Worm (Caenorhabditis elegans) whole organism, L2 larva: ENCODE results near the gene stg-1.
A peak's percentile ranks its signal among the peaks of the same experiment; 100 is the strongest.

ENCODE experiments used
- C34F6.9 ChIP-seq: fragments of 150-350 bp; optimal IDR thresholded peaks from 2 replicates; lab custom pipeline; 2014; ENCODE audit warnings: missing biosample characterization, missing genetic modification characterization
- F13H6.1 ChIP-seq: sonication (generic microtip); optimal IDR thresholded peaks from 2 replicates; lab custom pipeline; 2016; ENCODE audit warnings: missing genetic modification characterization, missing compliant biosample characterization
- R02D3.7 ChIP-seq: fragments of 150-350 bp; optimal IDR thresholded peaks from 2 replicates; lab custom pipeline; 2014; ENCODE audit warnings: missing biosample characterization, missing genetic modification characterization
- aly-2 ChIP-seq: fragments of 150-350 bp; optimal IDR thresholded peaks from 2 replicates; lab custom pipeline; 2014; ENCODE audit warnings: missing biosample characterization, missing genetic modification characterization
- ama-1 ChIP-seq: fragments of 150-350 bp; optimal IDR thresholded peaks from 2 replicates; lab custom pipeline; 2018; ENCODE audit warnings: inconsistent platforms
- crh-2 ChIP-seq: sonication (generic microtip); optimal IDR thresholded peaks from 2 replicates; lab custom pipeline; 2017; ENCODE audit warnings: missing biosample characterization, missing genetic modification characterization
- egl-27 ChIP-seq: sonication (generic microtip); optimal IDR thresholded peaks from 3 replicates; lab custom pipeline; 2017; ENCODE audit warnings: missing biosample characterization, missing genetic modification reagents, missing genetic modification characterization
- elt-1 ChIP-seq: fragments of 150-350 bp; optimal IDR thresholded peaks from 2 replicates; lab custom pipeline; 2014; ENCODE audit warnings: missing biosample characterization, missing genetic modification characterization
- elt-3 ChIP-seq: sonication (generic microtip); optimal IDR thresholded peaks from 2 replicates; lab custom pipeline; 2017; ENCODE audit warnings: missing biosample characterization, missing genetic modification characterization
- fos-1 ChIP-seq: fragments of 150-350 bp; optimal IDR thresholded peaks from 2 replicates; lab custom pipeline; 2014; ENCODE audit warnings: missing biosample characterization, missing genetic modification characterization
- gmeb-1 ChIP-seq: fragments of 150-350 bp; optimal IDR thresholded peaks from 2 replicates; lab custom pipeline; 2014; ENCODE audit warnings: missing biosample characterization, missing genetic modification characterization
- lin-11 ChIP-seq: fragments of 150-350 bp; sonication (generic microtip); optimal IDR thresholded peaks from 2 replicates; lab custom pipeline; 2014; ENCODE audit warnings: missing biosample characterization, missing genetic modification characterization, inconsistent platforms, mixed read lengths
- lin-13 ChIP-seq: fragments of 150-350 bp; optimal IDR thresholded peaks from 2 replicates; lab custom pipeline; 2014; ENCODE audit warnings: missing biosample characterization, missing genetic modification reagents, missing genetic modification characterization
- lsy-2 ChIP-seq, 2 experiments: fragments of 150-350 bp in 1 of 2; sonication (generic microtip) in 1 of 2; optimal IDR thresholded peaks; 2 replicates each; lab custom pipeline; 2014 to 2017; ENCODE audit warnings: missing biosample characterization in 2 of 2, missing genetic modification characterization in 2 of 2
- mbf-1 ChIP-seq: sonication (generic microtip); optimal IDR thresholded peaks from 2 replicates; lab custom pipeline; 2017; ENCODE audit warnings: missing biosample characterization, missing genetic modification characterization
- nhr-10 ChIP-seq: sonication (generic microtip); optimal IDR thresholded peaks from 2 replicates; lab custom pipeline; 2017; ENCODE audit warnings: missing biosample characterization, missing genetic modification characterization
- nhr-12 ChIP-seq: fragments of 150-350 bp; optimal IDR thresholded peaks from 2 replicates; lab custom pipeline; 2014; ENCODE audit warnings: missing biosample characterization, missing genetic modification characterization
- nhr-129 ChIP-seq: fragments of 150-350 bp; optimal IDR thresholded peaks from 2 replicates; lab custom pipeline; 2014; ENCODE audit warnings: missing biosample characterization, missing genetic modification characterization
- nhr-23 ChIP-seq: fragments of 150-350 bp; optimal IDR thresholded peaks from 2 replicates; lab custom pipeline; 2014; ENCODE audit warnings: missing biosample characterization, missing genetic modification reagents, missing genetic modification characterization
- nhr-25 ChIP-seq: fragments of 150-350 bp; sonication (generic microtip); optimal IDR thresholded peaks from 3 replicates; lab custom pipeline; 2014; ENCODE audit warnings: missing biosample characterization, missing genetic modification characterization
- nhr-77 ChIP-seq: fragments of 150-350 bp; optimal IDR thresholded peaks from 2 replicates; lab custom pipeline; 2014; ENCODE audit warnings: missing biosample characterization, missing genetic modification characterization
- sem-4 ChIP-seq: fragments of 150-350 bp; optimal IDR thresholded peaks from 2 replicates; lab custom pipeline; 2014; ENCODE audit warnings: missing biosample characterization, missing genetic modification reagents, missing genetic modification characterization
- skn-1 ChIP-seq: sonication (generic microtip); optimal IDR thresholded peaks from 2 replicates; lab custom pipeline; 2017; ENCODE audit warnings: missing biosample characterization, missing genetic modification characterization
- sma-9 ChIP-seq, 2 experiments: fragments of 150-350 bp in 1 of 2; sonication (generic microtip) in 1 of 2; optimal IDR thresholded peaks; 2 replicates each; lab custom pipeline; 2014 to 2016; ENCODE audit warnings: missing genetic modification characterization in 2 of 2, mild to moderate bottlenecking in 1 of 2, missing biosample characterization in 1 of 2, missing compliant biosample characterization in 1 of 2, missing genetic modification reagents in 1 of 2, moderate library complexity in 1 of 2
- snpc-4 ChIP-seq: fragments of 150-350 bp; optimal IDR thresholded peaks from 2 replicates; lab custom pipeline; 2014; ENCODE audit warnings: missing biosample characterization, missing genetic modification characterization
- unc-39 ChIP-seq: fragments of 150-350 bp; optimal IDR thresholded peaks from 2 replicates; lab custom pipeline; 2014; ENCODE audit warnings: missing biosample characterization, missing genetic modification characterization
- unc-55 ChIP-seq: fragments of 150-350 bp; sonication (generic microtip); optimal IDR thresholded peaks from 3 replicates; lab custom pipeline; 2014; ENCODE audit warnings: missing biosample characterization, missing genetic modification reagents, missing genetic modification characterization
- unc-62 ChIP-seq: fragments of 150-350 bp; optimal IDR thresholded peaks from 2 replicates; lab custom pipeline; 2014; ENCODE audit warnings: missing biosample characterization, missing genetic modification reagents, missing genetic modification characterization
- ztf-1 ChIP-seq: fragments of 200-800 bp; sonication (Bioruptor generic); conservative IDR thresholded peaks from 2 replicates; pipeline ENCODE4 v1.3.6; 2022; ENCODE audit warnings: missing genetic modification characterization, missing compliant biosample characterization
- ztf-11 ChIP-seq: sonication (generic microtip); optimal IDR thresholded peaks from 2 replicates; lab custom pipeline; 2017; ENCODE audit warnings: missing biosample characterization, missing genetic modification characterization
- ztf-4 ChIP-seq: fragments of 150-350 bp; optimal IDR thresholded peaks from 2 replicates; lab custom pipeline; 2014; ENCODE audit warnings: missing biosample characterization, missing genetic modification characterization

Gene stg-1

DNA sequence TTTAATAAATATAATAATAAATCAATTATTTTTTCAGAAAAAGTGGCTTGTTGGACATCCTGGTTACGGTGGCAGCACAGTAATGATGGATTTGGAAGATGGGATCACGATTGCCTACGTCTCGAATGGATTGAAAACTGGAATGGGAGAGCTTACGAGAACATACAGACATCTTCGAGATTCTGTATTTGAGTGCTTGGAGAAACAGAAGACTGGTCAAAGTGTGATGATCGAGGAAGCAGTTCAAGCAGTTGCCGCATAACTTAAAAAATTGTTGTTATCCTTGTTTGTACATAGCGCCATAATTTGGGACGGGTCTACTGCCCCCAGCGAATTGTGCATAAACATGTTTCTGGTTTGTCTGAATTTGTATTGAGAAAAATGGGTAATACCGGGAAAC, 38.0 kb upstream of the stg-1 start:
- TF ChIP-seq ztf-1 (GFP tag; lab: Robert Waterston, UW) (no peak), nhr-77 (tag; lab: Kevin White, UChicago) (no peak), nhr-12 (tag; lab: Kevin White, UChicago) (no peak), ztf-4 (tag; lab: Kevin White, UChicago) (no peak)
- TF ChIP-seq, all 48 proteins: peak for 0

DNA sequence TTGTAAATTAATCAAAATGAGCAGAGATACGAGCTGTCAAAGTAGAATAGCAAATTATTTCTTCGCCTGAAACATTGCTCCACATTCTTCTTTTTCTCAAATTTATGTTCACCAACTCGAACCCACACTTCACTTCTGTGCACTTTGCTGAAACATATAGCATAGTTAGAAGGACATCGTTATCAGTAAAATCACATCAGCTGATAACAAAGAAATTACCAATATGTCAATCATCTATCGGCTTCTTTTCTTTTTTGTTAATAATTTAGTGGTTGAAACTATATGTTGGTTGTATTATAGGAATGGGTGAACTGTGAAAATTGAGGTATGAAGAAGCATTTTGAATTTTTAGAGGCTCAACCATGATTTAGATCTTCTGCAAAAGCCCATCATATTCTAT, 34.8 kb upstream of the stg-1 start:
- peak; percentile 72 for TF ChIP-seq fos-1
- TF ChIP-seq ztf-11 (tag; lab: Kevin White, UChicago): no peak
- TF ChIP-seq unc-62 (GFP tag; lab: Kevin White, UChicago): no peak
- TF ChIP-seq snpc-4 (tag; lab: Kevin White, UChicago): no peak
- no peak for TF ChIP-seq lsy-2 (tag; optimal IDR thresholded peaks at IDR 0.05; lab: Kevin White, UChicago)
- TF ChIP-seq egl-27: no peak

DNA sequence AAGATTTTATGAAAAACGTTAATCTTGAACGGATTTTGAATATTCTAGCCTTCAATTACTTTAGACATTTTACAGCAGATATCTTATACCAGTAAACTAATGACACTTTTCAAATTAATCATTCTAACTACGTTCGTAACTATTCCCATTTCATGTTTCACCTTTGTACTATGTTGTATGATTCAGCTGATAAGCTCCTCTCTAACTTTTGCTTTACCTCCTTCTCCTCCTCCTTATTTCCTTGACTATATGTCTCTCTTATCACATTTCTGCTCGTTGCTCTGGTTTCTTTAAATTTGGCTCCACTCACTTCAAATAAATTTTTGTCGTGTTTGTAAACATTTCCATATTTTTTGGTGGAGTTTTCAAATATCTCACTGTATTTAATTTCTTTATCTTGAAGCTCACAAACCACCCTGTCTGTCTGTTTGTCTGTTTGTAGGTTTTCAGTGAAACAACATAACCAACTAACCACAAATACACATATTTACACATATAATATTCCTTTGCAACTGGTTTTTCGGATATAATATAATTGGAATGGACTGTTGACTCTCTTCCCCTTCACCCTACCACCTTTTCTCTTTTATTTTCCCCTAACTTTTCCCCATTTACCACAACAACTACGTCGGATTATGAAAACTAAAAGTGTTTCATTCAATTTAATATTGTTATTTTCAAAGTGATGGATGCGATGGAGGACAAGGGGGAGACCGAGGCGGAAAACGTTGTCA, 33.9 kb upstream of the stg-1 start, which contains the start of gene lact-2:
Gene lact-2, plus strand, starts transcription at position 684 of the 734 bp plus-strand sequence.
- TF ChIP-seq fos-1: peak; percentile 96
- no peak for TF ChIP-seq unc-55 (GFP tag; lab: Kevin White, UChicago)
- no peak for TF ChIP-seq aly-2
- TF ChIP-seq F13H6.1 (tag; lab: Kevin White, UChicago): no peak
- no peak for TF ChIP-seq skn-1 (tag; lab: Kevin White, UChicago)
- no peak for TF ChIP-seq ztf-11 (tag; lab: Kevin White, UChicago)
- no peak for TF ChIP-seq lin-13 (GFP tag; lab: Kevin White, UChicago)
- no peak for TF ChIP-seq sma-9 (GFP tag; optimal IDR thresholded peaks at IDR 0.05; lab: Kevin White, UChicago)
- no peak for TF ChIP-seq sma-9 (tag; optimal IDR thresholded peaks at IDR 0.05; lab: Kevin White, UChicago)
- TF ChIP-seq R02D3.7 (tag; lab: Kevin White, UChicago): no peak
- no peak for TF ChIP-seq snpc-4 (tag; lab: Kevin White, UChicago)
- TF ChIP-seq nhr-23 (tag; lab: Kevin White, UChicago): no peak
- TF ChIP-seq unc-39 (tag; lab: Kevin White, UChicago): no peak
- TF ChIP-seq mbf-1 (tag; lab: Kevin White, UChicago): no peak
- TF ChIP-seq C34F6.9 (tag; lab: Kevin White, UChicago): no peak
- peak; percentile 7 for TF ChIP-seq crh-2
- no peak for TF ChIP-seq gmeb-1
- no peak for TF ChIP-seq nhr-10
- TF ChIP-seq, all 48 proteins: peak for 2

DNA sequence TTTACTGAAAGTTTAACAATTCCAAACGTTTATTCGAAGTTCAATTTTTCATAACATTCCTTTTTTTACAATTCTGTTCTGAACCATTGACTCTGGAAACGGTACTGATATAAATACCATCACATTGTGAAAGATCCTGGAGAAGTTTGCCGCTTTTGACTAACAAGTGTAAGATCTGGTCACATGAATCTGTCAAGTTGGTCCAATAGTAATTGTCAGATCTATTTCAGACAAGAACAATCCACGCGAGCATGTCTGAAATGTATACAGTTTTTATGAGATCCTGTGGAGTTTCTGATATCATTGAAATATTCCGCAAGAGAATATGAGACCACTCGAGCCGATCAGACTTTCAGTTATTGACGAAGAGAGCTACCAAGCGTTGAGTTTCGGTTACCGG, 32.7 kb upstream of the stg-1 start:
- TF ChIP-seq lsy-2 (tag; optimal IDR thresholded peaks at IDR 0.05; lab: Kevin White, UChicago): no peak
- TF ChIP-seq C34F6.9 (tag; lab: Kevin White, UChicago): no peak
- TF ChIP-seq fos-1: no peak
- TF ChIP-seq lin-11 (tag; lab: Kevin White, UChicago): no peak
- TF ChIP-seq ama-1 (lab: Kevin White, UChicago): no peak
- TF ChIP-seq ztf-1 (GFP tag; lab: Robert Waterston, UW): no peak
- TF ChIP-seq nhr-77 (tag; lab: Kevin White, UChicago): no peak
- TF ChIP-seq aly-2: no peak
- TF ChIP-seq snpc-4 (tag; lab: Kevin White, UChicago): no peak
- no peak for TF ChIP-seq sma-9 (GFP tag; optimal IDR thresholded peaks at IDR 0.05; lab: Kevin White, UChicago)
- no peak for TF ChIP-seq sma-9 (tag; optimal IDR thresholded peaks at IDR 0.05; lab: Kevin White, UChicago)
- no peak for TF ChIP-seq skn-1 (tag; lab: Kevin White, UChicago)
- no peak for TF ChIP-seq crh-2
- TF ChIP-seq elt-3 (tag; lab: Kevin White, UChicago): no peak
- no peak for TF ChIP-seq nhr-25 (tag; lab: Kevin White, UChicago)
- no peak for TF ChIP-seq sem-4 (tag; lab: Kevin White, UChicago)
- no peak for TF ChIP-seq lin-13 (GFP tag; lab: Kevin White, UChicago)
- no peak for TF ChIP-seq nhr-129

DNA sequence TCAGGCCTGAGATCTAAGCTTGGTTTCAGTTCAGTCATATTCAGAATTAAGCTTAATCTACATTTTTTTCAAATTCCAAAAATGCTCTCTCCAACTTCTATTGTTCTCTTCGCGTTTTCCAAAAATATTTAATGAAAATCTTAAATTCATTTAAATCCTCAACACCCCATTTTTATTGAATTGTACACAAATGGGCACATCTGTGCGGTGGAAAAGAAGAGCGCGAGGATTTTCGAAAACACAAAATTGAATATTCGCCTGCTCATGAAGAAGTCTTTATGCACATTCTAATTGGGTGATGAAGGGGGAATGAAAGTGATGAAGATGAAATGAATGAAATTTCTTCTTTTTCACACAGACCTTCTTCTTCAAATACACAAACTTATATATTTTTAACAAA, 24.0 kb upstream of the stg-1 start:
- TF ChIP-seq unc-62 (GFP tag; lab: Kevin White, UChicago) (no peak), sem-4 (tag; lab: Kevin White, UChicago) (no peak), nhr-25 (tag; lab: Kevin White, UChicago) (no peak), nhr-23 (tag; lab: Kevin White, UChicago) (no peak), elt-1 (tag; lab: Kevin White, UChicago) (no peak)
